Worm (Caenorhabditis elegans): Measurements from ENCODE around the gene irg-6.

irg-6 gene

ce11 chrIV:12893166-12893565 lies 21.6 kb downstream of the irg-6 start, which contains the start of gene K08D8.12:
K08D8.12 (plus strand) TSS chrIV:12893466.
- no peak for TF ChIP-seq unc-39 (tag; optimal IDR thresholded peaks at IDR 0.05)
- TF ChIP-seq ztf-1 (GFP tag; conservative IDR thresholded peaks at IDR 0.05), result no peak
- no peak for TF ChIP-seq unc-62 (GFP tag; optimal IDR thresholded peaks at IDR 0.05)
- TF ChIP-seq mbf-1 (tag; optimal IDR thresholded peaks at IDR 0.05), result no peak
- no peak for TF ChIP-seq lin-13 (GFP tag; optimal IDR thresholded peaks at IDR 0.05)
- TF ChIP-seq nhr-21 (tag; optimal IDR thresholded peaks at IDR 0.05), result no peak
- no peak for TF ChIP-seq sma-9 (GFP tag; optimal IDR thresholded peaks at IDR 0.05)
- no peak for TF ChIP-seq sma-9 (tag; optimal IDR thresholded peaks at IDR 0.05)
- TF ChIP-seq ztf-4 (tag; optimal IDR thresholded peaks at IDR 0.05), result no peak
- no peak for TF ChIP-seq ama-1 (optimal IDR thresholded peaks at IDR 0.05)

- TF ChIP-seq ztf-1 (GFP tag; conservative IDR thresholded peaks at IDR 0.05) (no peak), nhr-10 (tag; optimal IDR thresholded peaks at IDR 0.05) (no peak), elt-1 (tag; optimal IDR thresholded peaks at IDR 0.05) (no peak), fos-1 (tag; optimal IDR thresholded peaks at IDR 0.05) (no peak)
Measured at ce11 chrIV:12892194-12892593, 22.6 kb downstream of the irg-6 start, which contains the start of gene K08D8.1. K08D8.1 (plus strand) TSS chrIV:12892494.

ce11 chrIV:12891080-12891479 lies 23.7 kb downstream of the irg-6 start:
- TF ChIP-seq sma-9 (GFP tag; optimal IDR thresholded peaks at IDR 0.05) (peak; percentile 89), sma-9 (tag; optimal IDR thresholded peaks at IDR 0.05) (no peak), blmp-1 (tag; optimal IDR thresholded peaks at IDR 0.05; ENCODE audit: insufficient read depth) (no peak), ZK546.5 (tag; optimal IDR thresholded peaks at IDR 0.05) (no peak), fos-1 (tag; optimal IDR thresholded peaks at IDR 0.05) (peak; percentile 45)

- TF ChIP-seq peb-1 (tag; optimal IDR thresholded peaks at IDR 0.05) (no peak), egl-27 (tag; optimal IDR thresholded peaks at IDR 0.05) (no peak), nhr-10 (tag; optimal IDR thresholded peaks at IDR 0.05) (no peak), fos-1 (tag; optimal IDR thresholded peaks at IDR 0.05) (peak; percentile 96), sma-9 (GFP tag; optimal IDR thresholded peaks at IDR 0.05) (peak; percentile 70), sma-9 (tag; optimal IDR thresholded peaks at IDR 0.05) (no peak), mdl-1 (tag; optimal IDR thresholded peaks at IDR 0.05) (no peak), Y55F3AM.14 (GFP tag; optimal IDR thresholded peaks at IDR 0.05) (no peak), dmd-4 (tag; optimal IDR thresholded peaks at IDR 0.05) (no peak), gmeb-1 (tag; optimal IDR thresholded peaks at IDR 0.05) (peak; percentile 15), mab-5 (tag; optimal IDR thresholded peaks at IDR 0.05) (no peak), F13H6.1 (tag; optimal IDR thresholded peaks at IDR 0.05) (no peak), skn-1 (tag; optimal IDR thresholded peaks at IDR 0.05) (no peak), unc-39 (tag; optimal IDR thresholded peaks at IDR 0.05) (no peak), sma-3 (GFP tag; optimal IDR thresholded peaks at IDR 0.05) (no peak), zag-1 (tag; optimal IDR thresholded peaks at IDR 0.05) (no peak), ceh-16 (tag; optimal IDR thresholded peaks at IDR 0.05) (no peak), nhr-77 (tag; optimal IDR thresholded peaks at IDR 0.05) (no peak), nhr-6 (tag; optimal IDR thresholded peaks at IDR 0.05) (no peak)
Measured at ce11 chrIV:12890445-12890844, 24.3 kb downstream of the irg-6 start, which contains the start of gene K08D8.6. K08D8.6 (minus strand) TSS chrIV:12890508.

ce11 chrIV:12886012-12886411 lies 28.8 kb downstream of the irg-6 start:
- peak; percentile 67 for TF ChIP-seq fos-1 (tag; optimal IDR thresholded peaks at IDR 0.05)
- no peak for TF ChIP-seq nhr-237 (tag; optimal IDR thresholded peaks at IDR 0.05)

DNA sequence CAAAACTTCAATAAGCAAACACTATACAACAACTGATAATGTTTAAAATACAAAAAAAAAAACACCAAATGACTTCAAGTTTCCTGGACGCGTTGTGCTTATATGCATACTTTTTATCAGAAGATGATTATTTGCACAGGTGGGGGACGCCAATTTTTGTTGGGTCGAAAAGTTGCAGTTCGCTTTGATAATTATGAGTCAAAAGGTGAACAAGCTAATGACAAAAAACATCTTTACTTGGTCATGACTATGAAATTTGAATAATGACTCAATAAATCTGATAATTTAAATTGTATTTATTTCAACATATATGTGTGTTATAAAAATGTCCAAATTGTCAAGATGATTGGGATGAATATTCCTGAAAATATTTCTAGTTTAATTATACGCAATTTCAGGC lies 31.6 kb downstream of the irg-6 start, which contains the start of gene ZK896.4:
TSS of gene ZK896.4 (minus strand) at position 101 of the 400 bp plus-strand sequence.
- no peak for TF ChIP-seq ztf-1 (GFP tag; conservative IDR thresholded peaks at IDR 0.05)
- TF ChIP-seq mbf-1 (tag; optimal IDR thresholded peaks at IDR 0.05), result no peak
- no peak for TF ChIP-seq unc-39 (tag; optimal IDR thresholded peaks at IDR 0.05)
- no peak for TF ChIP-seq nhr-23 (tag; optimal IDR thresholded peaks at IDR 0.05)
- no peak for TF ChIP-seq unc-62 (GFP tag; optimal IDR thresholded peaks at IDR 0.05)
- no peak for TF ChIP-seq mab-5 (tag; optimal IDR thresholded peaks at IDR 0.05)
- TF ChIP-seq nhr-11 (tag; optimal IDR thresholded peaks at IDR 0.05), result no peak
- no peak for TF ChIP-seq crh-2 (tag; optimal IDR thresholded peaks at IDR 0.05)
- TF ChIP-seq nhr-10 (tag; optimal IDR thresholded peaks at IDR 0.05), result no peak

All from whole organism, L2 larva.